Fruit fly (Drosophila melanogaster): ENCODE results near the gene CG14265.
A peak's percentile ranks its signal among the peaks of the same experiment; 100 is the strongest.

Gene CG14265

dm6 chrX:3236586-3236985 lies at the start of gene CG14265:
CG14265 (minus strand) TSS chrX:3236686.
- TF ChIP-seq Eip78C (GFP tag) (no peak), CG3032 (tag; optimal IDR thresholded peaks at IDR 0.05) (no peak), CG9139 (GFP tag; optimal IDR thresholded peaks at IDR 0.05) (no peak), achi (GFP tag; optimal IDR thresholded peaks at IDR 0.05) (no peak), CG6163 (GFP tag; IDR thresholded peaks at IDR 0.05) (no peak), CG4318 (GFP tag; optimal IDR thresholded peaks at IDR 0.05) (no peak), dac (GFP tag; optimal IDR thresholded peaks at IDR 0.05) (no peak), Hr4 (GFP tag; optimal IDR thresholded peaks at IDR 0.05) (no peak), CG34406 (GFP tag; optimal IDR thresholded peaks at IDR 0.05) (no peak)

- no peak for TF ChIP-seq cyc (GFP tag; optimal IDR thresholded peaks at IDR 0.05)
- TF ChIP-seq Smox (GFP tag; optimal IDR thresholded peaks at IDR 0.05): no peak
- TF ChIP-seq CG10631 (GFP tag; optimal IDR thresholded peaks at IDR 0.05): no peak
- peak; percentile 61 for TF ChIP-seq fkh (GFP tag; optimal IDR thresholded peaks at IDR 0.05)
- TF ChIP-seq CG1621 (tag; optimal IDR thresholded peaks at IDR 0.05): no peak
These were observed 45.5 kb upstream of the CG14265 start for dm6 chrX:3281958-3282357.

DNA sequence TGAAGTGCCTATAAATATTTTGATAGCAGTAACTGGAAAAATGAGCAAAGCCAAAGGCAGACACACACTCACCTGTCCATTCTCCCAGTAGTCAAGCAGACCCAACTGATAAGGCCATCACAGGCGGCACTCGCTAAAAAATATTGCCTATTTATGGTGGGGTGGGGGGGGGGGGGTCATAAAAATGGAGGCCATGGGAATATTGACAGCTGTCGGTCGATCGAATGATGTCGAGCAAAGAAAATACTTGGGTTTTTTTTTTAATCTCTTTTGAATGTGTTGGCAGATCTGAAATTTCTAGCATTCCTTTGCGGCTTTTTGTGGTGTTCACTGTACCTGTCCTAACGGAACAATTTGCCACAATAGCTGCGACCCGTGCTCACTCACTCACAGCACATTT lies 37.1 kb upstream of the CG14265 start:
- TF ChIP-seq CG31627 (GFP tag; optimal IDR thresholded peaks at IDR 0.05): peak; percentile 1
- TF ChIP-seq Hr4 (GFP tag; optimal IDR thresholded peaks at IDR 0.05): no peak
- no peak for TF ChIP-seq CG8319 (GFP tag; optimal IDR thresholded peaks at IDR 0.05)
- no peak for TF ChIP-seq Eip93F (GFP tag; optimal IDR thresholded peaks at IDR 0.05)
- TF ChIP-seq CG32006 (GFP tag; optimal IDR thresholded peaks at IDR 0.05): peak; percentile 13
- no peak for TF ChIP-seq CG4318 (GFP tag; optimal IDR thresholded peaks at IDR 0.05)
- TF ChIP-seq lz (GFP tag; optimal IDR thresholded peaks at IDR 0.05): no peak
- no peak for TF ChIP-seq svp (GFP tag)
- no peak for TF ChIP-seq OdsH (GFP tag; optimal IDR thresholded peaks at IDR 0.05)
- TF ChIP-seq CG6854 (GFP tag; optimal IDR thresholded peaks at IDR 0.05): no peak
- TF ChIP-seq vri (GFP tag; optimal IDR thresholded peaks at IDR 0.05): no peak
- TF ChIP-seq cyc (GFP tag; optimal IDR thresholded peaks at IDR 0.05): no peak

DNA sequence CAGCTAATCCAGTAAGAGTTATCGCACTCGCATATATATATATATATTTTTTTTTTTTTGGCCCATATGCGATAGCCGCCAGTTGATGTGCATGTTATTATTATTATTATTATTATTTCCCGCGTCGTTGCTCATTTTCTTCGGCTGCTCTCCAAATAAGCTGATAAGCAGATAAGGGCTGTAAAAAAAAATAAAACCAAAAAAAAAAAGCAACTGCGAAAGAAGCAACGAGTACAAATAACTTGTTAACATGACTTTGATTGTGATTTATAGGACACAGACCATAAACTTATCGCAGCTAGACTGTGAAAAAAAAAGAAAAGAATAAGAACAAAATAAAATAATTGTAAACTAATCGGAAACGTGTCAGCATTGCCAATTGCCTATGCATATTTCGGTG lies 29.3 kb upstream of the CG14265 start:
- TF ChIP-seq Met (GFP tag; optimal IDR thresholded peaks at IDR 0.05) (no peak), CG6854 (GFP tag; optimal IDR thresholded peaks at IDR 0.05) (no peak), CG9139 (GFP tag; optimal IDR thresholded peaks at IDR 0.05) (no peak), fd85E (GFP tag; optimal IDR thresholded peaks at IDR 0.05) (no peak), vri (GFP tag; optimal IDR thresholded peaks at IDR 0.05) (peak; percentile 58), CG6163 (GFP tag; IDR thresholded peaks at IDR 0.05) (0 out of 3 replicates have a peak, but pooled peaks have one; percentile 20)

dm6 chrX:3260536-3260935 lies 24.1 kb upstream of the CG14265 start:
- peak; percentile 75 for TF ChIP-seq vri (GFP tag; optimal IDR thresholded peaks at IDR 0.05)
- TF ChIP-seq lz (GFP tag; optimal IDR thresholded peaks at IDR 0.05): no peak

DNA sequence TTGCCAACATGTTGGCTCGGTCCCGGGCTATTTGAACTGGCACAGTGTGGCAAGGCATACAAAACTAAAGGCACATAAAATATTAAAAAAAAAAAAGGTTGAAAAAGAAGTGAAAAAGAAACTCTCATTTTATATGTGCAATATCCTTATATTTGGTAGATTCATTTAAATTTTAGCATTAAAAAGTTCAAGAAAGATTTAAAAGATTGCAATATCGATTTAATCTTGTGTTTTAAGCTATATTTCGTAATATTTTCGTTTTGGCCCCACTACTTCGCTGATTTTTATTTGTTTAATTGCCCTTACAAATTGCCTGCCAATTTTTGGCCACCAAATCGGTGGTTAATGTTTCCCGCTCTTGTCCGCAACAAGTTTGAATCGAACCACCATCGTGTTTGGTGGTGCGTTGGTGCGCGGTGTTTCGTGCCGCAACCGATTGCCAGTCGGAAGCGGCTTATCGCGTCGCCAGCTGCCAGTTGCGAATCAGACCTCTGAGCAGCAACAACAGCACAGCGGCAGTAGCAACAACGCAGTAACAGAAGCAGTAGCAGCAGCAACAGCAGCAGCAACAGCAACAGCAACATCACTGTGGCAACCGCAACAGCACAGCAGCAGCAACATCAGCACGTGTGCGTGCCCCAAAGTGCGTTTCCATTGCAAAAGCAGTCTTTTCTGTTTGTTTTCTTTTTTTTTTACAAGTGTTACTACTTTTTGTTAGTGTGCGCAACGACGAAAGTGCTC lies 19.3 kb upstream of the CG14265 start:
- TF ChIP-seq CG7368 (GFP tag; optimal IDR thresholded peaks at IDR 0.05) (peak; percentile 82), CG34406 (GFP tag; optimal IDR thresholded peaks at IDR 0.05) (peak; percentile 95), CG6854 (GFP tag; optimal IDR thresholded peaks at IDR 0.05) (peak; percentile 82), achi (GFP tag; optimal IDR thresholded peaks at IDR 0.05) (peak; percentile 96), esn (GFP tag; optimal IDR thresholded peaks at IDR 0.05) (peak; percentile 96), OdsH (GFP tag; optimal IDR thresholded peaks at IDR 0.05) (peak; percentile 95), Ets21C (GFP tag; optimal IDR thresholded peaks at IDR 0.05) (peak; percentile 90), svp (GFP tag) (peak; percentile 94), CG3919 (GFP tag; optimal IDR thresholded peaks at IDR 0.05) (peak; percentile 93), CG1621 (tag; optimal IDR thresholded peaks at IDR 0.05) (peak; percentile 83), Sox15 (GFP tag; optimal IDR thresholded peaks at IDR 0.05) (peak; percentile 92), CG11294 (GFP tag; IDR thresholded peaks at IDR 0.05) (peak; percentile 92), Met (GFP tag; optimal IDR thresholded peaks at IDR 0.05) (peak; percentile 96), lz (GFP tag; optimal IDR thresholded peaks at IDR 0.05) (peak; percentile 96), CG10669 (GFP tag; optimal IDR thresholded peaks at IDR 0.05) (peak; percentile 91), Gug (GFP tag; IDR thresholded peaks at IDR 0.05) (peak; percentile 95), CG4318 (GFP tag; optimal IDR thresholded peaks at IDR 0.05) (peak; percentile 98), eg (GFP tag; IDR thresholded peaks at IDR 0.05) (peak; percentile 94), CG11902 (GFP tag; optimal IDR thresholded peaks at IDR 0.05) (peak; percentile 90), Eip93F (GFP tag; optimal IDR thresholded peaks at IDR 0.05) (peak; percentile 51), dsx (GFP tag; optimal IDR thresholded peaks at IDR 0.05; ENCODE audit: poor library complexity, severe bottlenecking) (no peak), Sox14 (GFP tag; optimal IDR thresholded peaks at IDR 0.05) (peak; percentile 97), Eip78C (GFP tag) (peak; percentile 97), Hr38 (GFP tag; optimal IDR thresholded peaks at IDR 0.05) (peak; percentile 44), Blimp-1 (GFP tag; optimal IDR thresholded peaks at IDR 0.05) (peak; percentile 83), vri (GFP tag; optimal IDR thresholded peaks at IDR 0.05) (peak; percentile 53), CG6163 (GFP tag; IDR thresholded peaks at IDR 0.05) (peak; percentile 86)
